Fruit fly (Drosophila melanogaster) Kc167 (cell line): ENCODE measurements around the gene plh.

Experiments
- Myc ChIP-seq: fragments of >200 bp; optimal IDR thresholded peaks from 2 replicates; lab custom pipeline; 2017; ENCODE audit warnings: missing external identifiers
- Sin3A ChIP-seq: fragments of >200 bp; optimal IDR thresholded peaks from 2 replicates; lab custom pipeline; 2018; ENCODE audit warnings: missing external identifiers
- h ChIP-seq: fragments of >200 bp; optimal IDR thresholded peaks from 3 replicates; lab custom pipeline; 2018; ENCODE audit warnings: missing external identifiers
- insv ChIP-seq: fragments of >200 bp; optimal IDR thresholded peaks from 3 replicates; lab custom pipeline; 2018; ENCODE audit warnings: missing external identifiers
- psq ChIP-seq: fragments of >200 bp; optimal IDR thresholded peaks from 2 replicates; lab custom pipeline; 2017; ENCODE audit warnings: missing external identifiers
- ttk ChIP-seq: sonication (Bioruptor generic); optimal IDR thresholded peaks from 2 replicates; lab custom pipeline; 2017; ENCODE audit warnings: missing external identifiers

dm6 chr3R:5010981-5011617, at the start of gene plh:
- no peak for TF ChIP-seq Myc (lab: Kevin White, UChicago)
- TF ChIP-seq ttk (lab: Kevin White, UChicago) = no peak
- no peak for TF ChIP-seq psq (lab: Kevin White, UChicago)
- no peak for TF ChIP-seq h (lab: Kevin White, UChicago)
- no peak for TF ChIP-seq Sin3A (lab: Kevin White, UChicago)
- TF ChIP-seq insv (lab: Kevin White, UChicago) = no peak
